Worm (Caenorhabditis elegans): ENCODE results near the gene wrt-3.
A peak's percentile ranks its signal among the peaks of the same experiment; 100 is the strongest.

The wrt-3 gene

ce11 chrIV:9523139-9523538 is 45.9 kb upstream of the wrt-3 start:
- TF ChIP-seq ceh-28 (tag; optimal IDR thresholded peaks at IDR 0.05): no peak
- TF ChIP-seq lsy-12 (tag; optimal IDR thresholded peaks at IDR 0.05): no peak
- TF ChIP-seq ama-1 (optimal IDR thresholded peaks at IDR 0.05): no peak
- TF ChIP-seq pqm-1 (tag; optimal IDR thresholded peaks at IDR 0.05): no peak
- no peak for TF ChIP-seq zag-1 (tag; optimal IDR thresholded peaks at IDR 0.05)
- TF ChIP-seq nhr-12 (tag; optimal IDR thresholded peaks at IDR 0.05): no peak
- TF ChIP-seq nhr-23 (tag; optimal IDR thresholded peaks at IDR 0.05): no peak
- TF ChIP-seq aly-2 (tag; optimal IDR thresholded peaks at IDR 0.05): no peak
- TF ChIP-seq mml-1 (tag; optimal IDR thresholded peaks at IDR 0.05): no peak

- TF ChIP-seq nhr-11 (tag; optimal IDR thresholded peaks at IDR 0.05) (peak; percentile 5), elt-3 (tag; optimal IDR thresholded peaks at IDR 0.05) (no peak)
Observed at ce11 chrIV:9520629-9521028, 43.4 kb upstream of the wrt-3 start.

- TF ChIP-seq elt-3 (tag; optimal IDR thresholded peaks at IDR 0.05): no peak
- TF ChIP-seq ceh-9 (tag; optimal IDR thresholded peaks at IDR 0.05): no peak
- no peak for TF ChIP-seq egl-27 (tag; optimal IDR thresholded peaks at IDR 0.05)
- no peak for TF ChIP-seq nhr-12 (tag; optimal IDR thresholded peaks at IDR 0.05)
- no peak for TF ChIP-seq ceh-82 (tag; optimal IDR thresholded peaks at IDR 0.05)
- TF ChIP-seq nhr-23 (tag; optimal IDR thresholded peaks at IDR 0.05): no peak
- no peak for TF ChIP-seq nfya-1 (tag; optimal IDR thresholded peaks at IDR 0.05; ENCODE audit: insufficient read depth)
- no peak for TF ChIP-seq lin-15B (tag; optimal IDR thresholded peaks at IDR 0.05)
- TF ChIP-seq mdl-1 (tag; optimal IDR thresholded peaks at IDR 0.05): no peak
- no peak for TF ChIP-seq pha-4 (tag; optimal IDR thresholded peaks at IDR 0.05)
- TF ChIP-seq fkh-2 (tag; optimal IDR thresholded peaks at IDR 0.05): no peak
- no peak for TF ChIP-seq nhr-28 (tag; optimal IDR thresholded peaks at IDR 0.05)
- TF ChIP-seq skn-1 (tag; optimal IDR thresholded peaks at IDR 0.05): no peak
- TF ChIP-seq zag-1 (tag; optimal IDR thresholded peaks at IDR 0.05): no peak
Observed at ce11 chrIV:9518608-9519007, 41.4 kb upstream of the wrt-3 start, which contains the start of gene nlp-35. Gene nlp-35, minus strand, starts transcription at chrIV:9518926.

- TF ChIP-seq eor-1 (tag; optimal IDR thresholded peaks at IDR 0.05) (no peak), daf-12 (tag; optimal IDR thresholded peaks at IDR 0.05) (no peak), fos-1 (tag; optimal IDR thresholded peaks at IDR 0.05) (no peak), lin-39 (tag; optimal IDR thresholded peaks at IDR 0.05) (no peak), sea-2 (GFP tag; optimal IDR thresholded peaks at IDR 0.05) (no peak), nhr-11 (tag; optimal IDR thresholded peaks at IDR 0.05) (no peak), ztf-11 (tag; optimal IDR thresholded peaks at IDR 0.05) (no peak), nhr-67 (tag; optimal IDR thresholded peaks at IDR 0.05) (no peak), unc-62 (GFP tag; optimal IDR thresholded peaks at IDR 0.05) (no peak), nhr-77 (tag; optimal IDR thresholded peaks at IDR 0.05) (no peak), unc-39 (tag; optimal IDR thresholded peaks at IDR 0.05) (no peak), ztf-4 (tag; optimal IDR thresholded peaks at IDR 0.05) (no peak), hmg-11 (tag; optimal IDR thresholded peaks at IDR 0.05) (no peak), elt-2 (tag; optimal IDR thresholded peaks at IDR 0.05) (peak; percentile 58), nhr-43 (tag; optimal IDR thresholded peaks at IDR 0.05; ENCODE audit: poor library complexity, severe bottlenecking) (peak; percentile 47), pqm-1 (tag; optimal IDR thresholded peaks at IDR 0.05) (peak; percentile 36), nhr-23 (tag; optimal IDR thresholded peaks at IDR 0.05) (peak; percentile 52), nhr-12 (tag; optimal IDR thresholded peaks at IDR 0.05) (no peak), snpc-4 (tag; optimal IDR thresholded peaks at IDR 0.05) (no peak), ceh-28 (tag; optimal IDR thresholded peaks at IDR 0.05) (no peak), nhr-28 (tag; optimal IDR thresholded peaks at IDR 0.05) (no peak), nhr-76 (tag; optimal IDR thresholded peaks at IDR 0.05) (no peak), egl-27 (tag; optimal IDR thresholded peaks at IDR 0.05) (no peak), tbx-2 (tag; optimal IDR thresholded peaks at IDR 0.05) (no peak), elt-1 (tag; optimal IDR thresholded peaks at IDR 0.05) (no peak), ceh-16 (tag; optimal IDR thresholded peaks at IDR 0.05) (no peak), lsy-12 (tag; optimal IDR thresholded peaks at IDR 0.05) (no peak), nhr-25 (tag; optimal IDR thresholded peaks at IDR 0.05) (no peak), skn-1 (tag; optimal IDR thresholded peaks at IDR 0.05) (no peak), nfya-1 (tag; optimal IDR thresholded peaks at IDR 0.05; ENCODE audit: insufficient read depth) (peak; percentile 34)
Observed at ce11 chrIV:9516831-9517230, 39.6 kb upstream of the wrt-3 start, which contains the start of gene C33A12.19. Gene C33A12.19, plus strand, starts transcription at chrIV:9516999.
